Worm (Caenorhabditis elegans) whole organism, early embryonic: ENCODE measurements around the gene F53F1.4.
A peak's percentile ranks its signal among the peaks of the same experiment; 100 is the strongest.

Experiments
- B0310.2 ChIP-seq: sonication (generic microtip); optimal IDR thresholded peaks from 2 replicates; lab custom pipeline; 2016; ENCODE audit warnings: mild to moderate bottlenecking, missing genetic modification characterization, missing compliant biosample characterization
- F13C5.2 ChIP-seq: sonication (generic microtip); optimal IDR thresholded peaks from 2 replicates; lab custom pipeline; 2017; ENCODE audit warnings: mild to moderate bottlenecking, missing genetic modification characterization, inconsistent platforms, missing compliant biosample characterization
- aly-1 ChIP-seq: sonication (generic microtip); optimal IDR thresholded peaks from 2 replicates; lab custom pipeline; 2016; ENCODE audit warnings: missing genetic modification characterization, missing compliant biosample characterization
- ama-1 ChIP-seq: fragments of 150-350 bp; optimal IDR thresholded peaks from 2 replicates; lab custom pipeline; 2014
- ceh-13 ChIP-seq: fragments of 200-800 bp; sonication (Bioruptor generic); optimal IDR thresholded peaks from 2 replicates; lab custom pipeline; 2018; ENCODE audit warnings: mild to moderate bottlenecking, missing genetic modification characterization, missing compliant biosample characterization
- ceh-36 ChIP-seq: sonication (generic microtip); optimal IDR thresholded peaks from 2 replicates; lab custom pipeline; 2016; ENCODE audit warnings: missing genetic modification characterization, inconsistent platforms, missing compliant biosample characterization
- ets-7 ChIP-seq: sonication (generic microtip); optimal IDR thresholded peaks from 2 replicates; lab custom pipeline; 2016; ENCODE audit warnings: missing genotype, missing genetic modification characterization, missing compliant biosample characterization
- flt-1 ChIP-seq: fragments of 200-800 bp; sonication (Bioruptor generic); IDR thresholded peaks from 2 replicates; pipeline ENCODE4 v1.3.6; 2022; ENCODE audit warnings: missing genetic modification characterization, missing compliant biosample characterization
- hmbx-1 ChIP-seq: sonication (generic microtip); optimal IDR thresholded peaks from 2 replicates; lab custom pipeline; 2016; ENCODE audit warnings: mild to moderate bottlenecking, missing genetic modification characterization, missing compliant biosample characterization
- hmg-4 ChIP-seq: fragments of 200-800 bp; sonication (Bioruptor generic); optimal IDR thresholded peaks from 2 replicates; lab custom pipeline; 2018; ENCODE audit warnings: mild to moderate bottlenecking, missing genetic modification characterization, missing compliant biosample characterization
- hnd-1 ChIP-seq: sonication (generic microtip); optimal IDR thresholded peaks from 2 replicates; lab custom pipeline; 2016; ENCODE audit warnings: missing genetic modification characterization, missing compliant biosample characterization
- pes-1 ChIP-seq: fragments of 200-800 bp; sonication (Bioruptor generic); IDR thresholded peaks from 2 replicates; pipeline ENCODE4 v1.3.6; 2022; ENCODE audit warnings: missing genetic modification reagents, missing genetic modification characterization, missing compliant biosample characterization
- scrt-1 ChIP-seq: fragments of 200-800 bp; sonication (Bioruptor generic); IDR thresholded peaks from 2 replicates; pipeline ENCODE4 v1.3.6; 2022; ENCODE audit warnings: missing genetic modification characterization, missing compliant biosample characterization
- sea-1 ChIP-seq: fragments of 200-800 bp; sonication (Bioruptor generic); conservative IDR thresholded peaks from 2 replicates; pipeline ENCODE4 v1.3.6; 2022; ENCODE audit warnings: missing genetic modification characterization, missing compliant biosample characterization
- tbx-11 ChIP-seq: fragments of 200-800 bp; sonication (Bioruptor generic); IDR thresholded peaks from 2 replicates; pipeline ENCODE4 v1.3.6; 2022; ENCODE audit warnings: missing genetic modification characterization, missing compliant biosample characterization
- tbx-37 ChIP-seq: fragments of 200-800 bp; sonication (Bioruptor generic); conservative IDR thresholded peaks from 2 replicates; pipeline ENCODE4 v1.3.6; 2022; ENCODE audit warnings: missing genetic modification reagents, missing genetic modification characterization, missing compliant biosample characterization
- tra-4 ChIP-seq: sonication (generic microtip); optimal IDR thresholded peaks from 2 replicates; lab custom pipeline; 2017; ENCODE audit warnings: missing genetic modification characterization, missing compliant biosample characterization

The F53F1.4 gene

ce11 chrV:13385798-13386197 is 25.1 kb upstream of the F53F1.4 start, which contains the start of gene gcy-34:
TSS of gene gcy-34 (minus strand) at chrV:13385898.
- TF ChIP-seq scrt-1 (GFP tag; lab: Robert Waterston, UW) = no peak
- TF ChIP-seq tbx-37 (GFP tag; lab: Robert Waterston, UW) = no peak
- TF ChIP-seq hmg-4 (GFP tag; lab: Kevin White, UChicago) = no peak
- no peak for TF ChIP-seq ama-1
- no peak for TF ChIP-seq B0310.2
- TF ChIP-seq F13C5.2 (tag; lab: Kevin White, UChicago) = no peak
- no peak for TF ChIP-seq sea-1 (GFP tag; lab: Robert Waterston, UW)
- TF ChIP-seq tra-4 = no peak
- TF ChIP-seq hnd-1 = no peak
- no peak for TF ChIP-seq ceh-36 (tag; lab: Kevin White, UChicago)
- no peak for TF ChIP-seq hmbx-1 (tag; lab: Kevin White, UChicago)
- TF ChIP-seq ceh-13 (GFP tag; lab: Kevin White, UChicago) = no peak
- TF ChIP-seq ets-7 (tag; lab: Kevin White, UChicago) = no peak
- no peak for TF ChIP-seq tbx-11 (GFP tag; lab: Robert Waterston, UW)

ce11 chrV:13387472-13387871 is 23.4 kb upstream of the F53F1.4 start:
- TF ChIP-seq ama-1 = no peak
- TF ChIP-seq ets-7 (tag; lab: Kevin White, UChicago) = no peak
- TF ChIP-seq ceh-13 (GFP tag; lab: Kevin White, UChicago) = no peak
- no peak for TF ChIP-seq scrt-1 (GFP tag; lab: Robert Waterston, UW)
- no peak for TF ChIP-seq B0310.2
- no peak for TF ChIP-seq sea-1 (GFP tag; lab: Robert Waterston, UW)

ce11 chrV:13388961-13389360 is 21.9 kb upstream of the F53F1.4 start:
- TF ChIP-seq ama-1 (no peak), hmg-4 (GFP tag; lab: Kevin White, UChicago) (no peak)

ce11 chrV:13389454-13389853 is 21.4 kb upstream of the F53F1.4 start:
- TF ChIP-seq hnd-1 (no peak), ets-7 (tag; lab: Kevin White, UChicago) (no peak), hmbx-1 (tag; lab: Kevin White, UChicago) (no peak), ama-1 (no peak), B0310.2 (no peak), hmg-4 (GFP tag; lab: Kevin White, UChicago) (no peak)

- TF ChIP-seq ceh-36 (tag; lab: Kevin White, UChicago) (no peak), hmbx-1 (tag; lab: Kevin White, UChicago) (no peak), F13C5.2 (tag; lab: Kevin White, UChicago) (no peak), tra-4 (no peak), sea-1 (GFP tag; lab: Robert Waterston, UW) (no peak), B0310.2 (no peak), ama-1 (no peak), tbx-37 (GFP tag; lab: Robert Waterston, UW) (no peak), scrt-1 (GFP tag; lab: Robert Waterston, UW) (no peak), ceh-13 (GFP tag; lab: Kevin White, UChicago) (no peak)
Measured at ce11 chrV:13390936-13391335, 19.9 kb upstream of the F53F1.4 start.

ce11 chrV:13391378-13392258 is 19.3 kb upstream of the F53F1.4 start, which contains the start of gene somi-1:
TSS of gene somi-1 (minus strand) at chrV:13391395.
- TF ChIP-seq tbx-37 (GFP tag; lab: Robert Waterston, UW) (peak; percentile 5; the same call in 1 of the 2 replicates), ets-7 (tag; lab: Kevin White, UChicago) (no peak), sea-1 (GFP tag; lab: Robert Waterston, UW) (no peak), tra-4 (no peak)

ce11 chrV:13393333-13393803 is 17.5 kb upstream of the F53F1.4 start:
- TF ChIP-seq B0310.2 (peak; percentile 13), hmbx-1 (tag; lab: Kevin White, UChicago) (no peak), ets-7 (tag; lab: Kevin White, UChicago) (no peak), tra-4 (no peak), aly-1 (tag; lab: Kevin White, UChicago) (peak; percentile 34), scrt-1 (GFP tag; lab: Robert Waterston, UW) (no peak), ama-1 (no peak), tbx-11 (GFP tag; lab: Robert Waterston, UW) (no peak), ceh-13 (GFP tag; lab: Kevin White, UChicago) (no peak), hnd-1 (no peak), flt-1 (GFP tag; lab: Robert Waterston, UW) (no peak), F13C5.2 (tag; lab: Kevin White, UChicago) (no peak), tbx-37 (GFP tag; lab: Robert Waterston, UW) (no peak), pes-1 (GFP tag; lab: Robert Waterston, UW) (no peak), sea-1 (GFP tag; lab: Robert Waterston, UW) (0 out of 2 replicates have a peak, but pooled peaks have one; percentile 17), hmg-4 (GFP tag; lab: Kevin White, UChicago) (peak; percentile 72), ceh-36 (tag; lab: Kevin White, UChicago) (no peak)

ce11 chrV:13394968-13395367 is 15.9 kb upstream of the F53F1.4 start:
- TF ChIP-seq tra-4 = no peak
- no peak for TF ChIP-seq aly-1 (tag; lab: Kevin White, UChicago)
